Worm (Caenorhabditis elegans) whole organism, young adult: ENCODE data around the gene K09C8.8.
A peak's percentile ranks its signal among the peaks of the same experiment; 100 is the strongest.

Experiments used
- B0336.3 ChIP-seq: fragments of 200-800 bp; sonication (Bioruptor generic); IDR thresholded peaks from 2 replicates; pipeline ENCODE4 v1.3.6; 2022; ENCODE audit warnings: missing genetic modification characterization, missing compliant biosample characterization
- D2030.7 ChIP-seq: fragments of 200-800 bp; sonication (Bioruptor generic); IDR thresholded peaks from 2 replicates; pipeline ENCODE4 v1.3.6; 2022; ENCODE audit warnings: missing genetic modification reagents, missing genetic modification characterization, missing compliant biosample characterization
- F10E7.11 ChIP-seq: sonication (generic microtip); optimal IDR thresholded peaks from 2 replicates; lab custom pipeline; 2017; ENCODE audit warnings: mild to moderate bottlenecking, missing genetic modification characterization, moderate library complexity, missing compliant biosample characterization
- F23B12.7 ChIP-seq: sonication (generic microtip); optimal IDR thresholded peaks from 2 replicates; lab custom pipeline; 2017; ENCODE audit warnings: missing genetic modification characterization, mild to moderate bottlenecking, missing compliant biosample characterization, antibody characterized with exemption, moderate library complexity; ENCODE audit not compliant: insufficient read depth
- F52B5.7 ChIP-seq: sonication (generic microtip); optimal IDR thresholded peaks from 2 replicates; lab custom pipeline; 2016; ENCODE audit warnings: mild to moderate bottlenecking, missing genetic modification characterization, missing compliant biosample characterization
- F57A8.1 ChIP-seq: fragments of 200-800 bp; sonication (Bioruptor generic); optimal IDR thresholded peaks from 2 replicates; lab custom pipeline; 2018; ENCODE audit warnings: mild to moderate bottlenecking, missing genetic modification characterization, moderate library complexity, missing compliant biosample characterization
- Y67H2A.10 ChIP-seq: fragments of 200-800 bp; sonication (Bioruptor generic); conservative IDR thresholded peaks from 2 replicates; pipeline ENCODE4 v1.3.6; 2022; ENCODE audit warnings: missing genetic modification reagents, missing genetic modification characterization, missing compliant biosample characterization
- Y79H2A.3 ChIP-seq: fragments of 200-800 bp; sonication (Bioruptor generic); conservative IDR thresholded peaks from 2 replicates; pipeline ENCODE4 v1.3.6; 2022; ENCODE audit warnings: missing genetic modification reagents, missing genetic modification characterization, missing compliant biosample characterization
- Y95B8A.8 ChIP-seq: fragments of 200-800 bp; sonication (Bioruptor generic); IDR thresholded peaks from 2 replicates; pipeline ENCODE4 v1.3.6; 2022; ENCODE audit warnings: missing genetic modification reagents, missing genetic modification characterization, missing compliant biosample characterization
- akir-1 ChIP-seq: fragments of 200-800 bp; sonication (Bioruptor generic); optimal IDR thresholded peaks from 2 replicates; lab custom pipeline; 2018; ENCODE audit warnings: mild to moderate bottlenecking, missing genetic modification characterization, moderate library complexity, missing compliant biosample characterization
- athp-1 ChIP-seq: sonication (generic microtip); optimal IDR thresholded peaks from 2 replicates; lab custom pipeline; 2017; ENCODE audit warnings: mild to moderate bottlenecking, missing genetic modification characterization, missing compliant biosample characterization
- attf-5 ChIP-seq: fragments of 200-800 bp; sonication (Bioruptor generic); optimal IDR thresholded peaks from 2 replicates; lab custom pipeline; 2018; ENCODE audit warnings: mild to moderate bottlenecking, missing genetic modification characterization, missing compliant biosample characterization
- bed-1 ChIP-seq: fragments of 200-800 bp; sonication (Bioruptor generic); IDR thresholded peaks from 2 replicates; pipeline ENCODE4 v1.3.6; 2022; ENCODE audit warnings: missing genetic modification reagents, missing genetic modification characterization, missing compliant biosample characterization
- ccch-3 ChIP-seq: fragments of 200-800 bp; sonication (Bioruptor generic); optimal IDR thresholded peaks from 2 replicates; lab custom pipeline; 2018; ENCODE audit warnings: mild to moderate bottlenecking, missing genetic modification characterization, missing compliant biosample characterization
- cebp-1 ChIP-seq, 2 experiments: fragments of 200-800 bp in 1 of 2; sonication (Bioruptor generic) in 1 of 2; sonication (generic microtip) in 1 of 2; IDR thresholded peaks in 1 of 2; optimal IDR thresholded peaks in 1 of 2; 2 replicates each; pipeline versions ENCODE4 v1.3.6 to Lab custom; 2017 to 2022; ENCODE audit warnings: missing compliant biosample characterization in 2 of 2, missing genetic modification characterization in 2 of 2, mild to moderate bottlenecking in 1 of 2, missing genetic modification reagents in 1 of 2, moderate library complexity in 1 of 2
- cebp-2 ChIP-seq: fragments of 200-800 bp; sonication (Bioruptor generic); IDR thresholded peaks from 2 replicates; pipeline ENCODE4 v1.3.6; 2022; ENCODE audit warnings: missing genetic modification characterization, missing compliant biosample characterization
- ceh-100 ChIP-seq: fragments of 200-800 bp; sonication (Bioruptor generic); IDR thresholded peaks from 2 replicates; pipeline ENCODE4 v1.3.6; 2022; ENCODE audit warnings: missing genetic modification reagents, missing genetic modification characterization, missing compliant biosample characterization
- ceh-40 ChIP-seq: fragments of 200-800 bp; sonication (Bioruptor generic); IDR thresholded peaks from 2 replicates; pipeline ENCODE4 v1.3.6; 2022; ENCODE audit warnings: missing genetic modification characterization, missing compliant biosample characterization
- ceh-58 ChIP-seq: fragments of 200-800 bp; sonication (Bioruptor generic); IDR thresholded peaks from 2 replicates; pipeline ENCODE4 v1.3.6; 2022; ENCODE audit warnings: missing genetic modification characterization, missing compliant biosample characterization
- ceh-79 ChIP-seq: sonication (generic microtip); optimal IDR thresholded peaks from 2 replicates; lab custom pipeline; 2017; ENCODE audit warnings: mild to moderate bottlenecking, missing genetic modification characterization, missing compliant biosample characterization
- dox-1 ChIP-seq: fragments of 200-800 bp; sonication (Bioruptor generic); IDR thresholded peaks from 2 replicates; pipeline ENCODE4 v1.3.6; 2022; ENCODE audit warnings: missing genetic modification reagents, missing genetic modification characterization, missing compliant biosample characterization
- dpff-1 ChIP-seq: sonication (generic microtip); optimal IDR thresholded peaks from 2 replicates; lab custom pipeline; 2017; ENCODE audit warnings: mild to moderate bottlenecking, missing genetic modification characterization, missing compliant biosample characterization
- dpl-1 ChIP-seq: fragments of 150-350 bp; optimal IDR thresholded peaks from 2 replicates; lab custom pipeline; 2014; ENCODE audit warnings: missing biosample characterization, missing genetic modification reagents, missing genetic modification characterization
- egl-44 ChIP-seq: fragments of 200-800 bp; sonication (Bioruptor generic); IDR thresholded peaks from 2 replicates; pipeline ENCODE4 v1.3.6; 2022; ENCODE audit warnings: missing genetic modification reagents, missing genetic modification characterization, missing compliant biosample characterization
- ets-4 ChIP-seq: fragments of 200-800 bp; sonication (Bioruptor generic); optimal IDR thresholded peaks from 2 replicates; lab custom pipeline; 2018; ENCODE audit warnings: mild to moderate bottlenecking, missing genetic modification characterization, missing compliant biosample characterization
- fkh-3 ChIP-seq: sonication (generic microtip); optimal IDR thresholded peaks from 2 replicates; lab custom pipeline; 2016; ENCODE audit warnings: mild to moderate bottlenecking, missing genetic modification characterization, missing compliant biosample characterization
- gei-17 ChIP-seq: fragments of 200-800 bp; sonication (Bioruptor generic); optimal IDR thresholded peaks from 2 replicates; lab custom pipeline; 2018; ENCODE audit warnings: mild to moderate bottlenecking, missing genetic modification characterization, missing compliant biosample characterization
- let-526 ChIP-seq: fragments of 200-800 bp; sonication (Bioruptor generic); IDR thresholded peaks from 2 replicates; pipeline ENCODE4 v1.3.6; 2022; ENCODE audit warnings: missing genetic modification reagents, missing genetic modification characterization, missing compliant biosample characterization
- lin-35 ChIP-seq, 3 experiments: fragments of 150-350 bp in 2 of 3; sonication (generic microtip) in 1 of 3; optimal IDR thresholded peaks; 2 replicates each; lab custom pipeline; 2014 to 2018; ENCODE audit warnings: missing biosample characterization in 3 of 3, missing genetic modification characterization in 3 of 3, missing genetic modification reagents in 3 of 3
- lin-54 ChIP-seq: fragments of 200-800 bp; sonication (Bioruptor generic); optimal IDR thresholded peaks from 2 replicates; lab custom pipeline; 2018; ENCODE audit warnings: mild to moderate bottlenecking, missing genetic modification characterization, missing compliant biosample characterization
- madf-10 ChIP-seq: sonication (generic microtip); optimal IDR thresholded peaks from 2 replicates; lab custom pipeline; 2016; ENCODE audit warnings: mild to moderate bottlenecking, missing genetic modification characterization, missing compliant biosample characterization
- madf-8 ChIP-seq: fragments of 200-800 bp; sonication (Bioruptor generic); conservative IDR thresholded peaks from 2 replicates; pipeline ENCODE4 v1.3.6; 2022; ENCODE audit warnings: missing genetic modification reagents, missing genetic modification characterization, missing compliant biosample characterization
- mxl-1 ChIP-seq: sonication (generic microtip); optimal IDR thresholded peaks from 2 replicates; lab custom pipeline; 2016; ENCODE audit warnings: missing genetic modification characterization, missing compliant biosample characterization
- nfya-1 ChIP-seq: sonication (generic microtip); optimal IDR thresholded peaks from 2 replicates; lab custom pipeline; 2017; ENCODE audit warnings: antibody characterized with exemption, missing compliant biosample characterization, missing genetic modification characterization, borderline replicate concordance; ENCODE audit not compliant: insufficient read depth
- nfya-2 ChIP-seq: fragments of 200-800 bp; sonication (Bioruptor generic); IDR thresholded peaks from 2 replicates; pipeline ENCODE4 v1.3.6; 2022; ENCODE audit warnings: missing genetic modification reagents, missing genetic modification characterization, missing compliant biosample characterization
- nhr-80 ChIP-seq: sonication (generic microtip); optimal IDR thresholded peaks from 2 replicates; lab custom pipeline; 2016; ENCODE audit warnings: missing genetic modification characterization, missing compliant biosample characterization
- repo-1 ChIP-seq: sonication (generic microtip); optimal IDR thresholded peaks from 2 replicates; lab custom pipeline; 2017; ENCODE audit warnings: mild to moderate bottlenecking, missing genetic modification characterization, missing compliant biosample characterization
- rpc-1 ChIP-seq, 2 experiments: fragments of 150-350 bp in 1 of 2; sonication (generic microtip) in 1 of 2; optimal IDR thresholded peaks; 2 replicates each; lab custom pipeline; 2014 to 2018; ENCODE audit warnings: missing biosample characterization in 1 of 2, missing genetic modification characterization in 1 of 2, missing genetic modification reagents in 1 of 2, missing genotype in 1 of 2
- sdz-38 ChIP-seq: sonication (generic microtip); optimal IDR thresholded peaks from 2 replicates; lab custom pipeline; 2016; ENCODE audit warnings: missing genotype, missing genetic modification characterization, missing compliant biosample characterization
- sea-2 ChIP-seq: fragments of 200-800 bp; sonication (Bioruptor generic); IDR thresholded peaks from 2 replicates; pipeline ENCODE4 v1.3.6; 2022; ENCODE audit warnings: missing genetic modification characterization, missing compliant biosample characterization
- sptf-2 ChIP-seq: fragments of 200-800 bp; sonication (Bioruptor generic); optimal IDR thresholded peaks from 2 replicates; lab custom pipeline; 2018; ENCODE audit warnings: mild to moderate bottlenecking, missing genetic modification characterization, missing compliant biosample characterization
- unc-62 ChIP-seq: fragments of 150-350 bp; optimal IDR thresholded peaks from 2 replicates; lab custom pipeline; 2014; ENCODE audit warnings: missing biosample characterization, missing genetic modification reagents, missing genetic modification characterization
- xnd-1 ChIP-seq: sonication (generic microtip); optimal IDR thresholded peaks from 2 replicates; lab custom pipeline; 2016; ENCODE audit warnings: missing genotype, missing genetic modification reagents, missing genetic modification characterization, missing compliant biosample characterization
- zim-3 ChIP-seq: sonication (generic microtip); optimal IDR thresholded peaks from 2 replicates; lab custom pipeline; 2017; ENCODE audit warnings: mild to moderate bottlenecking, missing genetic modification characterization, moderate library complexity, missing compliant biosample characterization
- ztf-18 ChIP-seq: sonication (generic microtip); optimal IDR thresholded peaks from 2 replicates; lab custom pipeline; 2016; ENCODE audit warnings: missing genotype, mild to moderate bottlenecking, missing genetic modification characterization, missing compliant biosample characterization
- ztf-26 ChIP-seq: sonication (generic microtip); optimal IDR thresholded peaks from 2 replicates; lab custom pipeline; 2017; ENCODE audit warnings: missing genetic modification characterization, missing compliant biosample characterization
- ztf-28 ChIP-seq: fragments of 200-800 bp; sonication (Bioruptor generic); IDR thresholded peaks from 2 replicates; pipeline ENCODE4 v1.3.6; 2022; ENCODE audit warnings: missing genetic modification reagents, missing genetic modification characterization, missing compliant biosample characterization
- ztf-3 ChIP-seq: fragments of 200-800 bp; sonication (Bioruptor generic); optimal IDR thresholded peaks from 2 replicates; lab custom pipeline; 2018; ENCODE audit warnings: mild to moderate bottlenecking, missing genetic modification characterization, missing compliant biosample characterization

Gene K09C8.8

DNA sequence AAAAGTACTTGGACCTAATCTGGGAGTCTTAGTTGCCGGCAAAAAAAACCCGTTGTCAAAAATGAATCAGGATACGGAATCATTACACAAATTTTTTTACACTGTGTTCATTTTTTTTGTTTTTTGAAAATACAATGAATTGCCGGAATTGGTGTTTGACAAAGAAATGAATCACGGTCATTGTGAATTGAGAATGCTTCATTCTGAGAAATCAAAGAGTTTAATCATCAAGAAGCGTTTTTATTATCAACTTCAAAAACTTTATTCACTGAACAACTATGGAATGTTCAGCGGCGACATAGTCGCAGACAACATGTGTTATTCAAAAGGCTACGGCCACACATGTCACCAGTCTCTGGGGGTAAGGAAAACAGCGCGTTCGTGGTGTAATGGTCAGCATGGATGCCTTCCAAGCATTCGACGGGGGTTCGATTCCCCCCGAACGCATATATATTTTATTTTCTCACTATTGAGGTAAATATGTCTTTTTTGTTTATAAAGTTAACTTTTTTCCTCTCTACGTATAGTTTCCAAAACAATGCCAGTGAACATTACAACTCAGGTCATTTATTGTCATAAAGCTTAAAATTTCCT is 7.2 kb upstream of the K09C8.8 start, which contains the start of gene nas-10 (continued):
- TF ChIP-seq lin-35 (GFP tag; optimal IDR thresholded peaks at IDR 0.05; lab: Kevin White, UChicago): no peak
- TF ChIP-seq F10E7.11 (tag; lab: Kevin White, UChicago): no peak
- peak; percentile 56 for TF ChIP-seq ets-4
- 0 out of 2 replicates have a peak, but pooled peaks have one; percentile 59 for TF ChIP-seq ztf-28
- peak; percentile 81 for TF ChIP-seq let-526 (GFP tag; lab: Robert Waterston, UW)
- no peak for TF ChIP-seq madf-8 (GFP tag; lab: Robert Waterston, UW)
- TF ChIP-seq rpc-1 (optimal IDR thresholded peaks at IDR 0.05; lab: Kevin White, UChicago): peak; percentile 91
- TF ChIP-seq rpc-1 (tag; optimal IDR thresholded peaks at IDR 0.05; lab: Kevin White, UChicago): peak; percentile 96
- TF ChIP-seq cebp-1 (GFP tag; IDR thresholded peaks at IDR 0.05; lab: Robert Waterston, UW): no peak; the same call in 1 of the 2 replicates
- no peak for TF ChIP-seq cebp-1 (tag; optimal IDR thresholded peaks at IDR 0.05; lab: Kevin White, UChicago)
- TF ChIP-seq Y95B8A.8 (GFP tag; lab: Robert Waterston, UW): no peak
- no peak for TF ChIP-seq gei-17 (GFP tag; lab: Kevin White, UChicago)
- peak; percentile 65 for TF ChIP-seq F52B5.7 (tag; lab: Kevin White, UChicago)
- no peak for TF ChIP-seq Y79H2A.3 (GFP tag; lab: Robert Waterston, UW)
- no peak for TF ChIP-seq akir-1 (GFP tag; lab: Kevin White, UChicago)
- TF ChIP-seq sdz-38: no peak
- TF ChIP-seq zim-3 (tag; lab: Kevin White, UChicago): peak; percentile 2
- no peak for TF ChIP-seq dpff-1 (tag; lab: Kevin White, UChicago)
- no peak for TF ChIP-seq ceh-79 (tag; lab: Kevin White, UChicago)
- TF ChIP-seq fkh-3: no peak
- no peak for TF ChIP-seq xnd-1 (tag; lab: Kevin White, UChicago)
- no peak for TF ChIP-seq Y67H2A.10
- TF ChIP-seq madf-10 (tag; lab: Kevin White, UChicago): peak; percentile 83
- no peak for TF ChIP-seq lin-54
- peak; percentile 41 for TF ChIP-seq athp-1 (tag; lab: Kevin White, UChicago)
- TF ChIP-seq bed-1: peak; percentile 75; the same call in 1 of the 2 replicates
- peak; percentile 2 for TF ChIP-seq sptf-2 (GFP tag; lab: Kevin White, UChicago)
- no peak; the same call in 1 of the 2 replicates for TF ChIP-seq dox-1 (GFP tag; lab: Robert Waterston, UW)
- peak; percentile 72; the same call in 1 of the 2 replicates for TF ChIP-seq ceh-40 (GFP tag; lab: Robert Waterston, UW)
- TF ChIP-seq repo-1 (tag; lab: Kevin White, UChicago): no peak
- TF ChIP-seq D2030.7 (GFP tag; lab: Robert Waterston, UW): peak; percentile 73
- no peak for TF ChIP-seq ceh-100 (GFP tag; lab: Robert Waterston, UW)
- 0 out of 2 replicates have a peak, but pooled peaks have one; percentile 47 for TF ChIP-seq ceh-58 (GFP tag; lab: Robert Waterston, UW)
- TF ChIP-seq B0336.3: no peak
- peak; percentile 69 for TF ChIP-seq attf-5
- no peak for TF ChIP-seq dpl-1 (GFP tag; lab: Kevin White, UChicago)
- no peak for TF ChIP-seq ztf-3 (GFP tag; lab: Kevin White, UChicago)
- peak; percentile 35 for TF ChIP-seq ccch-3 (GFP tag; lab: Kevin White, UChicago)
- no peak for TF ChIP-seq sea-2
- no peak for TF ChIP-seq nfya-2
- TF ChIP-seq egl-44 (GFP tag; lab: Robert Waterston, UW): peak; percentile 88
- peak; percentile 4 for TF ChIP-seq F57A8.1 (GFP tag; lab: Kevin White, UChicago)
- TF ChIP-seq unc-62 (GFP tag; lab: Kevin White, UChicago): no peak
- no peak for TF ChIP-seq nhr-80 (tag; lab: Kevin White, UChicago)
- peak; percentile 37 for TF ChIP-seq ztf-26 (tag; lab: Kevin White, UChicago)
- peak; percentile 69 for TF ChIP-seq ztf-18 (tag; lab: Kevin White, UChicago)
- TF ChIP-seq F23B12.7 (tag; lab: Kevin White, UChicago): no peak
- TF ChIP-seq cebp-2: 0 out of 2 replicates have a peak, but pooled peaks have one; percentile 38
- TF ChIP-seq nfya-1 (tag; lab: Kevin White, UChicago): no peak
- TF ChIP-seq mxl-1 (tag; lab: Kevin White, UChicago): peak; percentile 68
